Worm (Caenorhabditis elegans) whole organism, L1 larva: ENCODE measurements around the gene ttr-44.

Experiments used
- C04F5.9 ChIP-seq: sonication (generic microtip); optimal IDR thresholded peaks from 2 replicates; lab custom pipeline; 2016; ENCODE audit warnings: missing genetic modification characterization, missing compliant biosample characterization
- C16A3.4 ChIP-seq: fragments of 150-350 bp; optimal IDR thresholded peaks from 2 replicates; lab custom pipeline; 2014; ENCODE audit warnings: missing biosample characterization, missing genetic modification characterization
- C34B4.2 ChIP-seq: sonication (generic microtip); optimal IDR thresholded peaks from 2 replicates; lab custom pipeline; 2017; ENCODE audit warnings: mild to moderate bottlenecking, missing genetic modification characterization, missing compliant biosample characterization
- Y116A8C.19 ChIP-seq: sonication (generic microtip); optimal IDR thresholded peaks from 2 replicates; lab custom pipeline; 2016; ENCODE audit warnings: missing compliant biosample characterization, missing genetic modification characterization, borderline replicate concordance
- alr-1 ChIP-seq: fragments of 200-800 bp; sonication (Bioruptor generic); optimal IDR thresholded peaks from 2 replicates; lab custom pipeline; 2018; ENCODE audit warnings: borderline replicate concordance, mild to moderate bottlenecking, missing genetic modification characterization, missing compliant biosample characterization
- blmp-1 ChIP-seq: fragments of 150-350 bp; optimal IDR thresholded peaks from 2 replicates; lab custom pipeline; 2014; ENCODE audit warnings: missing biosample characterization, missing genetic modification characterization
- ceh-8 ChIP-seq: fragments of 200-800 bp; sonication (Bioruptor generic); optimal IDR thresholded peaks from 2 replicates; lab custom pipeline; 2018; ENCODE audit warnings: mild to moderate bottlenecking, missing genetic modification characterization, moderate library complexity, missing compliant biosample characterization
- ceh-90 ChIP-seq: sonication (generic microtip); optimal IDR thresholded peaks from 2 replicates; lab custom pipeline; 2016; ENCODE audit warnings: missing genetic modification characterization, missing compliant biosample characterization
- efl-1 ChIP-seq, 4 experiments: fragments of 150-350 bp; optimal IDR thresholded peaks in 3 of 4; peaks in 1 of 4; 1 replicate in 1 of 4; 2 replicates in 3 of 4; lab custom pipeline; 2014; ENCODE audit warnings: missing biosample characterization in 2 of 4, missing genetic modification characterization in 2 of 4, missing genetic modification reagents in 2 of 4
- elt-2 ChIP-seq: sonication (generic microtip); optimal IDR thresholded peaks from 2 replicates; lab custom pipeline; 2016; ENCODE audit warnings: missing genetic modification characterization, mild to moderate bottlenecking, inconsistent platforms, missing compliant biosample characterization, missing genetic modification reagents
- elt-3 ChIP-seq, 6 experiments: fragments of 150-350 bp in 1 of 6; sonication (generic microtip); optimal IDR thresholded peaks; 2 replicates each; lab custom pipeline; 2017 to 2018; ENCODE audit warnings: missing biosample characterization in 6 of 6, missing genetic modification characterization in 6 of 6, inconsistent platforms in 1 of 6
- fkh-4 ChIP-seq: sonication (generic microtip); optimal IDR thresholded peaks from 2 replicates; lab custom pipeline; 2016; ENCODE audit warnings: missing compliant biosample characterization, missing genetic modification characterization, borderline replicate concordance
- fkh-8 ChIP-seq: sonication (generic microtip); optimal IDR thresholded peaks from 2 replicates; lab custom pipeline; 2016; ENCODE audit warnings: mild to moderate bottlenecking, missing genetic modification characterization, missing compliant biosample characterization
- fos-1 ChIP-seq: fragments of 150-350 bp; optimal IDR thresholded peaks from 2 replicates; lab custom pipeline; 2014; ENCODE audit warnings: missing biosample characterization, missing genetic modification characterization
- grh-1 ChIP-seq: fragments of 200-800 bp; sonication (Bioruptor generic); IDR thresholded peaks from 2 replicates; pipeline ENCODE4 v1.3.6; 2022; ENCODE audit warnings: missing genetic modification reagents, missing genetic modification characterization, missing compliant biosample characterization
- hlh-4 ChIP-seq: sonication (generic microtip); optimal IDR thresholded peaks from 2 replicates; lab custom pipeline; 2016; ENCODE audit warnings: mild to moderate bottlenecking, missing genetic modification characterization, missing compliant biosample characterization
- lin-13 ChIP-seq: fragments of 150-350 bp; optimal IDR thresholded peaks from 2 replicates; lab custom pipeline; 2014; ENCODE audit warnings: missing biosample characterization, missing genetic modification reagents, missing genetic modification characterization
- lin-14 ChIP-seq: fragments of 200-800 bp; sonication (Bioruptor generic); optimal IDR thresholded peaks from 2 replicates; lab custom pipeline; 2018; ENCODE audit warnings: mild to moderate bottlenecking, missing genetic modification characterization, moderate library complexity, missing compliant biosample characterization
- lin-15B ChIP-seq: fragments of 150-350 bp; sonication (generic microtip); optimal IDR thresholded peaks from 3 replicates; lab custom pipeline; 2014; ENCODE audit warnings: missing biosample characterization, missing genetic modification characterization
- lin-35 ChIP-seq, 2 experiments: fragments of 150-350 bp; optimal IDR thresholded peaks; 2 replicates each; lab custom pipeline; 2014; ENCODE audit warnings: missing biosample characterization in 2 of 2, missing genetic modification characterization in 2 of 2, missing genetic modification reagents in 2 of 2
- lin-39 ChIP-seq: fragments of 150-350 bp; optimal IDR thresholded peaks from 2 replicates; lab custom pipeline; 2014; ENCODE audit warnings: missing biosample characterization, missing genetic modification reagents, missing genetic modification characterization
- lir-3 ChIP-seq: sonication (generic microtip); optimal IDR thresholded peaks from 2 replicates; lab custom pipeline; 2016; ENCODE audit warnings: mild to moderate bottlenecking, missing genetic modification characterization, moderate library complexity, missing compliant biosample characterization; ENCODE audit not compliant: poor library complexity
- lsy-2 ChIP-seq, 2 experiments: fragments of 150-350 bp; optimal IDR thresholded peaks; 2 replicates each; lab custom pipeline; 2014; ENCODE audit warnings: missing biosample characterization in 2 of 2, missing genetic modification characterization in 2 of 2
- mab-9 ChIP-seq: fragments of 200-800 bp; sonication (Bioruptor generic); IDR thresholded peaks from 2 replicates; pipeline ENCODE4 v1.3.6; 2022; ENCODE audit warnings: missing genetic modification reagents, missing genetic modification characterization, missing compliant biosample characterization
- mef-2 ChIP-seq: fragments of 150-350 bp; optimal IDR thresholded peaks from 2 replicates; lab custom pipeline; 2014; ENCODE audit warnings: missing biosample characterization, missing genetic modification characterization
- nhr-11 ChIP-seq: fragments of 150-350 bp; optimal IDR thresholded peaks from 2 replicates; lab custom pipeline; 2014; ENCODE audit warnings: missing biosample characterization, missing genetic modification characterization
- nhr-19 ChIP-seq: fragments of 200-800 bp; sonication (Bioruptor generic); conservative IDR thresholded peaks from 2 replicates; pipeline ENCODE4 v1.3.6; 2022; ENCODE audit warnings: missing genetic modification characterization, missing compliant biosample characterization
- nhr-20 ChIP-seq: sonication (generic microtip); optimal IDR thresholded peaks from 2 replicates; lab custom pipeline; 2016; ENCODE audit warnings: mild to moderate bottlenecking, missing genetic modification characterization, missing compliant biosample characterization
- nhr-47 ChIP-seq: sonication (generic microtip); optimal IDR thresholded peaks from 2 replicates; lab custom pipeline; 2016; ENCODE audit warnings: mild to moderate bottlenecking, missing genetic modification characterization, moderate library complexity, missing compliant biosample characterization
- nhr-71 ChIP-seq: sonication (generic microtip); optimal IDR thresholded peaks from 2 replicates; lab custom pipeline; 2016; ENCODE audit warnings: mild to moderate bottlenecking, missing genetic modification characterization, moderate library complexity, missing compliant biosample characterization
- nhr-85 ChIP-seq: sonication (generic microtip); peaks from one replicate; lab custom pipeline; 2016; ENCODE audit warnings: missing genetic modification characterization, inconsistent platforms, missing compliant biosample characterization
- pag-3 ChIP-seq: sonication (generic microtip); optimal IDR thresholded peaks from 2 replicates; lab custom pipeline; 2017; ENCODE audit warnings: missing genetic modification characterization, mild to moderate bottlenecking, missing compliant biosample characterization, antibody characterized with exemption, borderline replicate concordance; ENCODE audit not compliant: insufficient read depth
- pax-3 ChIP-seq: fragments of 200-800 bp; sonication (Bioruptor generic); optimal IDR thresholded peaks from 2 replicates; lab custom pipeline; 2018; ENCODE audit warnings: mild to moderate bottlenecking, missing genetic modification characterization, moderate library complexity, missing compliant biosample characterization
- skn-1 ChIP-seq: fragments of 150-350 bp; optimal IDR thresholded peaks from 2 replicates; lab custom pipeline; 2014; ENCODE audit warnings: missing biosample characterization, missing genetic modification characterization
- snpc-4 ChIP-seq: fragments of 150-350 bp; optimal IDR thresholded peaks from 2 replicates; lab custom pipeline; 2014; ENCODE audit warnings: missing biosample characterization, missing genetic modification characterization
- snu-23 ChIP-seq: sonication (generic microtip); optimal IDR thresholded peaks from 2 replicates; lab custom pipeline; 2016; ENCODE audit warnings: missing genetic modification characterization, missing compliant biosample characterization
- sox-4 ChIP-seq: sonication (generic microtip); optimal IDR thresholded peaks from 2 replicates; lab custom pipeline; 2016; ENCODE audit warnings: missing genetic modification characterization, missing compliant biosample characterization
- sptf-1 ChIP-seq: fragments of 150-350 bp; optimal IDR thresholded peaks from 2 replicates; lab custom pipeline; 2014; ENCODE audit warnings: missing biosample characterization, missing genetic modification characterization
- tbx-2 ChIP-seq: sonication (generic microtip); optimal IDR thresholded peaks from 2 replicates; lab custom pipeline; 2016; ENCODE audit warnings: missing genetic modification characterization, missing compliant biosample characterization
- unc-130 ChIP-seq: fragments of 150-350 bp; optimal IDR thresholded peaks from 2 replicates; lab custom pipeline; 2017; ENCODE audit warnings: missing biosample characterization, missing genetic modification characterization, inconsistent platforms
- unc-62 ChIP-seq: fragments of 150-350 bp; optimal IDR thresholded peaks from 2 replicates; lab custom pipeline; 2014; ENCODE audit warnings: missing biosample characterization, missing genetic modification reagents, missing genetic modification characterization
- unc-86 ChIP-seq: sonication (generic microtip); optimal IDR thresholded peaks from 2 replicates; lab custom pipeline; 2016; ENCODE audit warnings: missing genetic modification characterization, missing compliant biosample characterization
- vab-15 ChIP-seq: sonication (generic microtip); optimal IDR thresholded peaks from 2 replicates; lab custom pipeline; 2017; ENCODE audit warnings: missing genotype, mild to moderate bottlenecking, missing genetic modification characterization, missing compliant biosample characterization
- zag-1 ChIP-seq: fragments of 150-350 bp; optimal IDR thresholded peaks from 2 replicates; lab custom pipeline; 2014; ENCODE audit warnings: missing biosample characterization, missing genetic modification characterization
- zip-4 ChIP-seq: fragments of 200-800 bp; sonication (Bioruptor generic); optimal IDR thresholded peaks from 2 replicates; lab custom pipeline; 2018; ENCODE audit warnings: mild to moderate bottlenecking, missing genetic modification characterization, moderate library complexity, missing compliant biosample characterization
- ztf-11 ChIP-seq, 2 experiments: sonication (generic microtip); optimal IDR thresholded peaks; 2 replicates each; lab custom pipeline; 2016 to 2017; ENCODE audit warnings: missing genetic modification characterization in 2 of 2, missing biosample characterization in 1 of 2, missing compliant biosample characterization in 1 of 2

ttr-44 gene

DNA sequence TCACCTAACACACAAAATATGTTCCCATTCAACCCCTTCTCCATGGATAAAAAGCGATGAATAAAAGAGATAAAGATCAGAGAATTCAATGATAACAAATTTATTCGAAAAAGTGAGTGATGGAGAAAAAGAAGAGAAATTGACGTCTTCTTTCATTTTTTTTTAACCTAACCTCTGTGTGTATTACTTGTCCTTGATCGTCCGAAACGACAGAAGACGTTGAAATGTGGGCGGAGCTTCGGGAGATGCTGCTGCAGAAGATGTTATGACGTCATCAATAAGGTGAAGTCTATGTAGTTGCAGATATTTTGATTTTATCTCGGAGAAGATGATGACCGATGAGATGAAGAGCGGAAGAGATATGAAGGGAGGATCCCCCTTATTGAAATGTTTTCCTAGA lies 40.7 kb downstream of the ttr-44 start, which contains the start of gene T10G3.3 (continued):
- TF ChIP-seq lin-14 = peak; percentile 60
- no peak for TF ChIP-seq nhr-11
- TF ChIP-seq ceh-90 (tag; lab: Kevin White, UChicago) = no peak
- TF ChIP-seq vab-15 (tag; lab: Kevin White, UChicago) = no peak
- TF ChIP-seq lir-3 = no peak
- TF ChIP-seq nhr-85 (tag; lab: Kevin White, UChicago) = peak; percentile 93
- TF ChIP-seq nhr-71 (tag; lab: Kevin White, UChicago) = peak; percentile 41
- peak; percentile 38 for TF ChIP-seq snu-23 (GFP tag; lab: Kevin White, UChicago)

DNA sequence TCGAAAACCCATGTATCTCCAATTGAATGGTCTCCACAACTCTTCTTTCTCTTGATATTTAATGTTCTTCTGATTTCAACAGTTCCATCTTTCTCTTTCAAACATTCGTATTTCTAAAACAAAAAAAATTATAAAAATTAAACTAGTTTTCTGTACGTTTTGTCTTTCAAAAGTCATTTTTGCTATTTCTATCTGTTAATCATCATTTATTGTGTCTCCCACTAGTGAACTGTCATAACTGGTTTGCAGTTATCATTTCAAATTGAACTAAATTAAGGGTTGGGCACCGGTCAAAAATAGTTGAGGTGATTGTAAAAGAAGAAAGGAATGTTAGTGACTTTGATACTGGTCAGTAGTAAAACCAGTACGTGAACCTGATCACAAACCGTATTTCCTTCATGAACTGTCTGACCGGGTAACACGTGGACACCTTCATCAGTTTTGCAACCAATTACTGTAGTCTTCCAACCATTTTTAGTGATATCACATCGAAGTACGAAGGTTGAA lies 42.2 kb downstream of the ttr-44 start:
- TF ChIP-seq fos-1 (tag; lab: Kevin White, UChicago) = no peak
- TF ChIP-seq lin-39 (tag; lab: Kevin White, UChicago) = no peak
- no peak for TF ChIP-seq unc-62 (GFP tag; lab: Kevin White, UChicago)
- TF ChIP-seq pax-3 = no peak
- TF ChIP-seq nhr-19 (GFP tag; lab: Robert Waterston, UW) = 0 out of 2 replicates have a peak, but pooled peaks have one; percentile 14
- no peak for TF ChIP-seq skn-1
- TF ChIP-seq unc-130 = peak; percentile 31
- TF ChIP-seq nhr-71 (tag; lab: Kevin White, UChicago) = peak; percentile 4
- TF ChIP-seq nhr-85 (tag; lab: Kevin White, UChicago) = peak; percentile 85
- TF ChIP-seq sptf-1 (tag; lab: Kevin White, UChicago) = no peak
- no peak for TF ChIP-seq efl-1 (optimal IDR thresholded peaks at IDR 0.05; lab: Kevin White, UChicago)
- peak in 1 of 2 experiments; percentile 3 for TF ChIP-seq efl-1 (GFP tag; optimal IDR thresholded peaks at IDR 0.05 in 1 of 2; lab: Kevin White, UChicago)
- TF ChIP-seq nhr-20 = peak; percentile 40
- TF ChIP-seq mab-9 (GFP tag; lab: Robert Waterston, UW) = no peak
- no peak for TF ChIP-seq C16A3.4 (tag; lab: Kevin White, UChicago)
- no peak for TF ChIP-seq C34B4.2
- TF ChIP-seq tbx-2 (tag; lab: Kevin White, UChicago) = no peak
- TF ChIP-seq snpc-4 = no peak
- TF ChIP-seq zip-4 (GFP tag; lab: Kevin White, UChicago) = no peak
- TF ChIP-seq mef-2 (tag; lab: Kevin White, UChicago) = no peak
- peak; percentile 34 for TF ChIP-seq blmp-1
- TF ChIP-seq lsy-2 (tag; optimal IDR thresholded peaks at IDR 0.05; lab: Kevin White, UChicago) = peak in 1 of 2 experiments; percentile 30
- TF ChIP-seq sox-4 (tag; lab: Kevin White, UChicago) = no peak
- TF ChIP-seq elt-3 (tag; optimal IDR thresholded peaks at IDR 0.05; lab: Kevin White, UChicago) = peak in 1 of 6 experiments; percentile 63
- TF ChIP-seq ceh-8 (GFP tag; lab: Kevin White, UChicago) = no peak
- no peak for TF ChIP-seq Y116A8C.19 (tag; lab: Kevin White, UChicago)
- no peak for TF ChIP-seq ceh-90 (tag; lab: Kevin White, UChicago)
- TF ChIP-seq vab-15 (tag; lab: Kevin White, UChicago) = no peak
- TF ChIP-seq lin-14 = peak; percentile 37
- TF ChIP-seq unc-86 (tag; lab: Kevin White, UChicago) = no peak
- peak; percentile 61; the same call in 1 of the 2 replicates for TF ChIP-seq grh-1 (GFP tag; lab: Robert Waterston, UW)
- TF ChIP-seq ztf-11 (tag; optimal IDR thresholded peaks at IDR 0.05; lab: Kevin White, UChicago) = no peak
- no peak for TF ChIP-seq zag-1 (tag; lab: Kevin White, UChicago)

DNA sequence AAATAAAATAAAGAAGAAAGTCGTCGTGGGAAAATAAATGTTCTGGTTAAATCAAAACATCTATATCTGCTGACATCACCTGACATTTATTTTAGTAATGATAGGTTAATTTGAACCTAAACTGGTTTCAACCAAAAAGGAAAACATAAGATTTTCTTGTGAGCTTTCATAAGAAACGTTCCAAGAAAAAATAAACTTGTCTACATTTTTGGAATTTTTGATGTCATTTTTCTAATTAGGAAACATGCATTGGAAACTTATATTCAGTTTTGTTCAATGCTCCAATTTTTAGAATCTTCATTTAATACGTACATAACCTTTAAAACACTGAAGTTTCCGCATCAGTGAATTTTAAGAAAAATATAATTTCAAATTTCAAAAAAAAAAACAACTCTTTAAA lies 44.8 kb downstream of the ttr-44 start:
- TF ChIP-seq fkh-4 (tag; lab: Kevin White, UChicago) = no peak
- no peak for TF ChIP-seq lin-14
- TF ChIP-seq pag-3 (tag; lab: Kevin White, UChicago) = no peak
- TF ChIP-seq nhr-47 (tag; lab: Kevin White, UChicago) = no peak
- TF ChIP-seq elt-2 = no peak
- TF ChIP-seq mef-2 (tag; lab: Kevin White, UChicago) = no peak
- TF ChIP-seq sox-4 (tag; lab: Kevin White, UChicago) = peak; percentile 69
- no peak for TF ChIP-seq snu-23 (GFP tag; lab: Kevin White, UChicago)
- no peak for TF ChIP-seq mab-9 (GFP tag; lab: Robert Waterston, UW)
- no peak for TF ChIP-seq C04F5.9 (tag; lab: Kevin White, UChicago)
- TF ChIP-seq nhr-71 (tag; lab: Kevin White, UChicago) = peak; percentile 42
- no peak for TF ChIP-seq nhr-11
- no peak for TF ChIP-seq hlh-4 (tag; lab: Kevin White, UChicago)
- no peak for TF ChIP-seq zag-1 (tag; lab: Kevin White, UChicago)
- TF ChIP-seq elt-3 (tag; optimal IDR thresholded peaks at IDR 0.05; lab: Kevin White, UChicago) = no peak
- TF ChIP-seq C34B4.2 = no peak
- no peak for TF ChIP-seq lsy-2 (tag; optimal IDR thresholded peaks at IDR 0.05; lab: Kevin White, UChicago)
- no peak for TF ChIP-seq lin-35 (GFP tag; optimal IDR thresholded peaks at IDR 0.05; lab: Kevin White, UChicago)
- no peak for TF ChIP-seq lin-13 (GFP tag; lab: Kevin White, UChicago)
- peak; percentile 57 for TF ChIP-seq fkh-8 (tag; lab: Kevin White, UChicago)
- TF ChIP-seq lin-15B (tag; lab: Kevin White, UChicago) = no peak
- TF ChIP-seq alr-1 (tag; lab: Kevin White, UChicago) = no peak
